Fruit fly (Drosophila melanogaster) whole organism, prepupa: ENCODE measurements around the gene Spec2.

ENCODE experiments used
- Blimp-1 ChIP-seq: fragments of 200-800 bp; sonication (Bioruptor generic); optimal IDR thresholded peaks from 3 replicates; lab custom pipeline; 2017; ENCODE audit warnings: missing biosample characterization, missing genetic modification characterization, mild to moderate bottlenecking, moderate library complexity, missing genetic modification reagents
- CG10631 ChIP-seq: fragments of 200-800 bp; sonication (Bioruptor generic); optimal IDR thresholded peaks from 2 replicates; lab custom pipeline; 2016; ENCODE audit warnings: missing biosample characterization, missing genetic modification characterization
- CG10669 ChIP-seq: fragments of 200-800 bp; sonication (Bioruptor generic); optimal IDR thresholded peaks from 3 replicates; lab custom pipeline; 2018; ENCODE audit warnings: missing biosample characterization, mild to moderate bottlenecking, missing genetic modification characterization, moderate library complexity
- CG11294 ChIP-seq: fragments of 200-800 bp; sonication (Bioruptor generic); IDR thresholded peaks from 2 replicates; pipeline ENCODE4 v1.3.6; 2022; ENCODE audit warnings: missing biosample characterization, missing genetic modification characterization
- CG11762 ChIP-seq: fragments of 200-800 bp; sonication (Bioruptor generic); optimal IDR thresholded peaks from 3 replicates; lab custom pipeline; 2016; ENCODE audit warnings: missing biosample characterization, missing genetic modification characterization; ENCODE audit not compliant: insufficient read depth
- CG11902 ChIP-seq: fragments of 200-800 bp; sonication (Bioruptor generic); optimal IDR thresholded peaks from 3 replicates; lab custom pipeline; 2016; ENCODE audit warnings: missing biosample characterization, missing genetic modification characterization
- CG15336 ChIP-seq: fragments of 200-800 bp; sonication (Bioruptor generic); IDR thresholded peaks from 2 replicates; pipeline ENCODE4 v1.3.6; 2022; ENCODE audit warnings: missing biosample characterization, missing genetic modification characterization
- CG1621 ChIP-seq: fragments of 200-800 bp; sonication (Bioruptor generic); optimal IDR thresholded peaks from 3 replicates; lab custom pipeline; 2018; ENCODE audit warnings: missing biosample characterization, mild to moderate bottlenecking, missing genetic modification characterization
- CG16779 ChIP-seq: fragments of 200-800 bp; sonication (Bioruptor generic); optimal IDR thresholded peaks from 3 replicates; lab custom pipeline; 2017; ENCODE audit warnings: missing biosample characterization, mild to moderate bottlenecking, missing genetic modification characterization
- CG31627 ChIP-seq: fragments of 200-800 bp; sonication (Bioruptor generic); optimal IDR thresholded peaks from 3 replicates; lab custom pipeline; 2016; ENCODE audit warnings: missing biosample characterization, missing genetic modification characterization
- CG32006 ChIP-seq: fragments of 200-800 bp; sonication (Bioruptor generic); optimal IDR thresholded peaks from 3 replicates; lab custom pipeline; 2017; ENCODE audit warnings: missing biosample characterization, mild to moderate bottlenecking, missing genetic modification characterization
- CG34406 ChIP-seq: fragments of 200-800 bp; sonication (Bioruptor generic); optimal IDR thresholded peaks from 3 replicates; lab custom pipeline; 2016; ENCODE audit warnings: missing biosample characterization, missing genetic modification characterization
- CG3919 ChIP-seq: fragments of 200-800 bp; sonication (Bioruptor generic); optimal IDR thresholded peaks from 3 replicates; lab custom pipeline; 2016; ENCODE audit warnings: missing biosample characterization, missing genetic modification characterization
- CG4318 ChIP-seq: fragments of 200-800 bp; sonication (Bioruptor generic); optimal IDR thresholded peaks from 3 replicates; lab custom pipeline; 2017; ENCODE audit warnings: missing biosample characterization, mild to moderate bottlenecking, missing genetic modification characterization
- CG6163 ChIP-seq: fragments of 200-800 bp; sonication (Bioruptor generic); IDR thresholded peaks from 3 replicates; pipeline ENCODE4 v1.3.6; 2022; ENCODE audit warnings: missing biosample characterization, missing genetic modification characterization
- CG6276 ChIP-seq: fragments of 200-800 bp; sonication (Bioruptor generic); optimal IDR thresholded peaks from 2 replicates; lab custom pipeline; 2017; ENCODE audit warnings: missing biosample characterization, mild to moderate bottlenecking, missing genetic modification characterization
- CG6792 ChIP-seq: fragments of 200-800 bp; sonication (Bioruptor generic); optimal IDR thresholded peaks from 3 replicates; lab custom pipeline; 2016; ENCODE audit warnings: missing biosample characterization, missing genetic modification characterization
- CG6808 ChIP-seq: fragments of 200-800 bp; sonication (Bioruptor generic); optimal IDR thresholded peaks from 3 replicates; lab custom pipeline; 2017; ENCODE audit warnings: missing biosample characterization, missing genetic modification characterization, mild to moderate bottlenecking, moderate library complexity, missing genetic modification reagents
- CG7368 ChIP-seq: fragments of 200-800 bp; sonication (Bioruptor generic); optimal IDR thresholded peaks from 3 replicates; lab custom pipeline; 2016; ENCODE audit warnings: missing biosample characterization, missing genetic modification characterization
- CG8119 ChIP-seq: fragments of 200-800 bp; sonication (Bioruptor generic); IDR thresholded peaks from 3 replicates; pipeline ENCODE4 v1.3.6; 2022; ENCODE audit warnings: missing biosample characterization, missing genetic modification characterization
- CG8319 ChIP-seq: fragments of 200-800 bp; sonication (Bioruptor generic); optimal IDR thresholded peaks from 3 replicates; lab custom pipeline; 2016; ENCODE audit warnings: missing biosample characterization, missing genetic modification characterization
- CG8632 ChIP-seq: fragments of 200-800 bp; sonication (Bioruptor generic); optimal IDR thresholded peaks from 3 replicates; lab custom pipeline; 2016; ENCODE audit warnings: missing biosample characterization, missing genetic modification characterization
- CG9139 ChIP-seq: fragments of 200-800 bp; sonication (Bioruptor generic); optimal IDR thresholded peaks from 3 replicates; lab custom pipeline; 2017; ENCODE audit warnings: missing biosample characterization, mild to moderate bottlenecking, missing genetic modification characterization
- Eip75B ChIP-seq: fragments of 200-800 bp; sonication (Bioruptor generic); optimal IDR thresholded peaks from 3 replicates; lab custom pipeline; 2016; ENCODE audit warnings: missing biosample characterization, missing genetic modification characterization
- Eip93F ChIP-seq: fragments of 200-800 bp; sonication (Bioruptor generic); optimal IDR thresholded peaks from 2 replicates; lab custom pipeline; 2016; ENCODE audit warnings: missing biosample characterization, mild to moderate bottlenecking, missing genetic modification characterization
- Ets21C ChIP-seq: fragments of 200-800 bp; sonication (Bioruptor generic); optimal IDR thresholded peaks from 3 replicates; lab custom pipeline; 2016; ENCODE audit warnings: missing biosample characterization, missing genetic modification characterization
- Ets96B ChIP-seq: fragments of 200-800 bp; optimal IDR thresholded peaks from 2 replicates; lab custom pipeline; 2019; ENCODE audit warnings: missing biosample characterization, mild to moderate bottlenecking, missing genetic modification characterization, moderate library complexity
- Hr38 ChIP-seq: sonication (Bioruptor generic); optimal IDR thresholded peaks from 2 replicates; lab custom pipeline; 2016; ENCODE audit warnings: missing biosample characterization, missing genetic modification characterization
- Hr39 ChIP-seq: fragments of 200-800 bp; sonication (Bioruptor generic); optimal IDR thresholded peaks from 2 replicates; lab custom pipeline; 2016; ENCODE audit warnings: missing biosample characterization, missing genetic modification characterization
- Met ChIP-seq: fragments of 200-800 bp; sonication (Bioruptor generic); optimal IDR thresholded peaks from 3 replicates; lab custom pipeline; 2016; ENCODE audit warnings: missing biosample characterization, missing genetic modification characterization
- OdsH ChIP-seq: fragments of 200-800 bp; sonication (Bioruptor generic); optimal IDR thresholded peaks from 3 replicates; lab custom pipeline; 2016; ENCODE audit warnings: missing biosample characterization, missing genetic modification characterization
- Smox ChIP-seq: fragments of 200-800 bp; sonication (Bioruptor generic); optimal IDR thresholded peaks from 3 replicates; lab custom pipeline; 2016; ENCODE audit warnings: missing biosample characterization, missing genetic modification characterization
- Sox102F ChIP-seq: fragments of 200-800 bp; sonication (Bioruptor generic); optimal IDR thresholded peaks from 2 replicates; lab custom pipeline; 2016; ENCODE audit warnings: missing biosample characterization, mild to moderate bottlenecking, missing genetic modification characterization
- Sox15 ChIP-seq: fragments of 200-800 bp; sonication (Bioruptor generic); optimal IDR thresholded peaks from 3 replicates; lab custom pipeline; 2016; ENCODE audit warnings: missing biosample characterization, missing genetic modification characterization
- achi ChIP-seq: fragments of 200-800 bp; sonication (Bioruptor generic); optimal IDR thresholded peaks from 3 replicates; lab custom pipeline; 2016; ENCODE audit warnings: missing biosample characterization, missing genetic modification characterization
- acj6 ChIP-seq: fragments of 200-800 bp; sonication (Bioruptor generic); optimal IDR thresholded peaks from 3 replicates; lab custom pipeline; 2016; ENCODE audit warnings: missing biosample characterization, missing genetic modification characterization
- cyc ChIP-seq: fragments of 200-800 bp; sonication (Bioruptor generic); optimal IDR thresholded peaks from 3 replicates; lab custom pipeline; 2016; ENCODE audit warnings: missing biosample characterization, missing genetic modification characterization
- dac ChIP-seq: fragments of 200-800 bp; sonication (Bioruptor generic); optimal IDR thresholded peaks from 2 replicates; lab custom pipeline; 2017; ENCODE audit warnings: missing biosample characterization, mild to moderate bottlenecking, missing genetic modification characterization
- dsx ChIP-seq: fragments of 200-800 bp; optimal IDR thresholded peaks from 3 replicates; lab custom pipeline; 2019; ENCODE audit warnings: missing biosample characterization, mild to moderate bottlenecking, missing genetic modification characterization, moderate library complexity; ENCODE audit not compliant: poor library complexity, severe bottlenecking
- eg ChIP-seq: fragments of 200-800 bp; sonication (Bioruptor generic); IDR thresholded peaks from 3 replicates; pipeline ENCODE4 v1.3.6; 2022; ENCODE audit warnings: missing biosample characterization, missing genetic modification characterization
- esn ChIP-seq: fragments of 200-800 bp; sonication (Bioruptor generic); optimal IDR thresholded peaks from 2 replicates; lab custom pipeline; 2016; ENCODE audit warnings: missing biosample characterization, mild to moderate bottlenecking, missing genetic modification characterization, moderate library complexity
- fd59A ChIP-seq: fragments of 200-800 bp; sonication (Bioruptor generic); optimal IDR thresholded peaks from 2 replicates; lab custom pipeline; 2017; ENCODE audit warnings: missing biosample characterization, mild to moderate bottlenecking, missing genetic modification characterization, missing genetic modification reagents
- fd85E ChIP-seq: fragments of 200-800 bp; sonication (Bioruptor generic); optimal IDR thresholded peaks from 3 replicates; lab custom pipeline; 2016; ENCODE audit warnings: missing biosample characterization, missing genetic modification characterization
- fkh ChIP-seq: fragments of 200-800 bp; sonication (Bioruptor generic); optimal IDR thresholded peaks from 3 replicates; lab custom pipeline; 2017; ENCODE audit warnings: missing biosample characterization, mild to moderate bottlenecking, missing genetic modification characterization, moderate library complexity
- lz ChIP-seq: fragments of 200-800 bp; sonication (Bioruptor generic); optimal IDR thresholded peaks from 3 replicates; lab custom pipeline; 2016; ENCODE audit warnings: missing biosample characterization, missing genetic modification characterization
- net ChIP-seq: fragments of 200-800 bp; sonication (Bioruptor generic); optimal IDR thresholded peaks from 3 replicates; lab custom pipeline; 2016; ENCODE audit warnings: missing biosample characterization, missing genetic modification characterization
- pdm3 ChIP-seq: fragments of 200-800 bp; sonication (Bioruptor generic); optimal IDR thresholded peaks from 3 replicates; lab custom pipeline; 2016; ENCODE audit warnings: missing biosample characterization, missing genetic modification characterization
- salr ChIP-seq, 2 experiments: fragments of 200-800 bp; sonication (Bioruptor generic); optimal IDR thresholded peaks; 3 replicates each; lab custom pipeline; 2016 to 2018; ENCODE audit warnings: missing biosample characterization in 2 of 2, missing genetic modification characterization in 2 of 2, mild to moderate bottlenecking in 1 of 2
- spab ChIP-seq: fragments of 200-800 bp; sonication (Bioruptor generic); optimal IDR thresholded peaks from 2 replicates; lab custom pipeline; 2017; ENCODE audit warnings: missing biosample characterization, mild to moderate bottlenecking, missing genetic modification characterization, missing genetic modification reagents
- svp ChIP-seq: fragments of 200-800 bp; sonication (Bioruptor generic); peaks from one replicate; lab custom pipeline; 2016; ENCODE audit warnings: missing biosample characterization, missing genetic modification characterization
- topi ChIP-seq: fragments of 200-800 bp; sonication (Bioruptor generic); optimal IDR thresholded peaks from 3 replicates; lab custom pipeline; 2016; ENCODE audit warnings: missing biosample characterization, missing genetic modification characterization
- vri ChIP-seq: fragments of 200-800 bp; sonication (Bioruptor generic); optimal IDR thresholded peaks from 3 replicates; lab custom pipeline; 2016; ENCODE audit warnings: missing biosample characterization, mild to moderate bottlenecking, missing genetic modification characterization

Gene Spec2

dm6 chr3R:5622985-5623630 lies 817 bp downstream of the Spec2 start:
- TF ChIP-seq Sox102F (GFP tag; lab: Kevin White, UChicago) (peak; percentile 35), Eip93F (no peak), dac (GFP tag; lab: Kevin White, UChicago) (no peak), achi (peak; percentile 11), Sox15 (GFP tag; lab: Kevin White, UChicago) (no peak), CG9139 (no peak), OdsH (GFP tag; lab: Kevin White, UChicago) (no peak), CG6808 (GFP tag; lab: Kevin White, UChicago) (peak; percentile 21), CG6276 (no peak), Met (GFP tag; lab: Kevin White, UChicago) (peak; percentile 48), spab (GFP tag; lab: Kevin White, UChicago) (peak; percentile 8), CG10631 (GFP tag; lab: Kevin White, UChicago) (no peak), esn (GFP tag; lab: Kevin White, UChicago) (peak; percentile 34), salr (GFP tag; optimal IDR thresholded peaks at IDR 0.05; lab: Kevin White, UChicago) (no peak), CG31627 (GFP tag; lab: Kevin White, UChicago) (no peak), Hr38 (GFP tag; lab: Kevin White, UChicago) (no peak), CG6792 (GFP tag; lab: Kevin White, UChicago) (peak; percentile 33), Ets21C (GFP tag; lab: Kevin White, UChicago) (no peak), net (GFP tag; lab: Kevin White, UChicago) (no peak), Hr39 (GFP tag; lab: Kevin White, UChicago) (no peak), lz (peak; percentile 14), fd59A (GFP tag; lab: Kevin White, UChicago) (peak; percentile 8), CG1621 (tag; lab: Kevin White, UChicago) (peak; percentile 31), vri (GFP tag; lab: Kevin White, UChicago) (peak; percentile 67), Ets96B (tag; lab: Kevin White, UChicago) (no peak), eg (GFP tag; lab: Robert Waterston, UW) (no peak), fd85E (GFP tag; lab: Kevin White, UChicago) (no peak), CG11762 (no peak), topi (GFP tag; lab: Kevin White, UChicago) (peak; percentile 47), CG11294 (GFP tag; lab: Robert Waterston, UW) (no peak), CG3919 (GFP tag; lab: Kevin White, UChicago) (no peak), cyc (GFP tag; lab: Kevin White, UChicago) (no peak), CG6163 (GFP tag; lab: Robert Waterston, UW) (no peak), CG8119 (GFP tag; lab: Robert Waterston, UW) (no peak), CG4318 (GFP tag; lab: Kevin White, UChicago) (no peak), Smox (GFP tag; lab: Kevin White, UChicago) (no peak), CG8319 (no peak), CG10669 (GFP tag; lab: Kevin White, UChicago) (peak; percentile 29), Eip75B (GFP tag; lab: Kevin White, UChicago) (no peak), svp (GFP tag; lab: Kevin White, UChicago) (no peak), dsx (GFP tag; lab: Kevin White, UChicago) (no peak), CG34406 (GFP tag; lab: Kevin White, UChicago) (no peak), CG16779 (tag; lab: Kevin White, UChicago) (peak; percentile 28), CG8632 (GFP tag; lab: Kevin White, UChicago) (peak; percentile 4), Blimp-1 (GFP tag; lab: Kevin White, UChicago) (no peak), fkh (GFP tag; lab: Kevin White, UChicago) (peak; percentile 98), CG32006 (no peak), CG15336 (GFP tag; lab: Robert Waterston, UW) (no peak), CG11902 (no peak), acj6 (no peak), CG7368 (GFP tag; lab: Kevin White, UChicago) (no peak), pdm3 (peak; percentile 18)
